Fruit fly (Drosophila melanogaster) whole organism, embryonic: Measurements from ENCODE around the gene mad2.
A peak's percentile ranks its signal among the peaks of the same experiment; 100 is the strongest.

ENCODE experiments used
- Atf-2 ChIP-seq: fragments of 200-800 bp; sonication (Bioruptor generic); optimal IDR thresholded peaks from 2 replicates; lab custom pipeline; 2016; ENCODE audit warnings: missing biosample characterization, missing genetic modification characterization
- CG10366 ChIP-seq: fragments of 200-800 bp; sonication (Bioruptor generic); IDR thresholded peaks from 2 replicates; pipeline ENCODE4 v1.3.6; 2022; ENCODE audit warnings: missing biosample characterization, missing genetic modification characterization
- CG10959 ChIP-seq: fragments of 200-800 bp; sonication (Bioruptor generic); IDR thresholded peaks from 2 replicates; pipeline ENCODE4 v1.3.6; 2022; ENCODE audit warnings: missing biosample characterization, missing genetic modification characterization
- CG11247 ChIP-seq: fragments of 200-800 bp; sonication (Bioruptor generic); IDR thresholded peaks from 2 replicates; pipeline ENCODE4 v1.3.6; 2022; ENCODE audit warnings: missing biosample characterization, missing genetic modification characterization
- CG11398 ChIP-seq: fragments of 200-800 bp; sonication (Bioruptor generic); optimal IDR thresholded peaks from 2 replicates; lab custom pipeline; 2016; ENCODE audit warnings: missing biosample characterization, missing genetic modification characterization
- CG11504 ChIP-seq: fragments of 200-800 bp; sonication (Bioruptor generic); optimal IDR thresholded peaks from 3 replicates; lab custom pipeline; 2019; ENCODE audit warnings: missing biosample characterization, mild to moderate bottlenecking, missing genetic modification characterization, moderate library complexity
- CG12071 ChIP-seq: fragments of 200-800 bp; sonication (Bioruptor generic); optimal IDR thresholded peaks from 3 replicates; lab custom pipeline; 2018; ENCODE audit warnings: missing biosample characterization, mild to moderate bottlenecking, missing genetic modification characterization
- CG12391 ChIP-seq: fragments of 200-800 bp; sonication (Bioruptor generic); optimal IDR thresholded peaks from 3 replicates; lab custom pipeline; 2018; ENCODE audit warnings: missing biosample characterization, mild to moderate bottlenecking, missing genetic modification characterization, moderate library complexity
- CG1602 ChIP-seq: fragments of 200-800 bp; sonication (Bioruptor generic); optimal IDR thresholded peaks from 3 replicates; lab custom pipeline; 2016; ENCODE audit warnings: missing biosample characterization, missing genetic modification characterization
- CG16813 ChIP-seq: fragments of 200-800 bp; sonication (Bioruptor generic); IDR thresholded peaks from 3 replicates; pipeline ENCODE4 v1.3.6; 2022; ENCODE audit warnings: missing biosample characterization, missing genetic modification characterization; ENCODE audit not compliant: partially characterized antibody
- CG16815 ChIP-seq: fragments of 200-800 bp; sonication (Bioruptor generic); optimal IDR thresholded peaks from 3 replicates; lab custom pipeline; 2017; ENCODE audit warnings: missing biosample characterization, mild to moderate bottlenecking, missing genetic modification characterization
- CG17328 ChIP-seq: fragments of 200-800 bp; sonication (Bioruptor generic); IDR thresholded peaks from 2 replicates; pipeline ENCODE4 v1.3.6; 2022; ENCODE audit warnings: missing biosample characterization, missing genetic modification characterization
- CG18262 ChIP-seq: fragments of 200-800 bp; optimal IDR thresholded peaks from 3 replicates; lab custom pipeline; 2019; ENCODE audit warnings: missing biosample characterization, mild to moderate bottlenecking, missing genetic modification characterization, moderate library complexity
- CG30431 ChIP-seq: fragments of 200-800 bp; sonication (Bioruptor generic); optimal IDR thresholded peaks from 2 replicates; lab custom pipeline; 2017; ENCODE audit warnings: missing biosample characterization, missing genetic modification characterization
- CG32532 ChIP-seq: fragments of 200-800 bp; sonication (Bioruptor generic); IDR thresholded peaks from 2 replicates; pipeline ENCODE4 v1.3.6; 2022; ENCODE audit warnings: missing biosample characterization, missing genetic modification characterization
- CG4360 ChIP-seq: fragments of 200-800 bp; sonication (Bioruptor generic); IDR thresholded peaks from 2 replicates; pipeline ENCODE4 v1.3.6; 2022; ENCODE audit warnings: missing biosample characterization, missing genetic modification characterization
- CG4404 ChIP-seq: fragments of 200-800 bp; sonication (Bioruptor generic); IDR thresholded peaks from 2 replicates; pipeline ENCODE4 v1.3.6; 2022; ENCODE audit warnings: missing biosample characterization, missing genetic modification characterization
- CG4424 ChIP-seq: fragments of 200-800 bp; sonication (Bioruptor generic); optimal IDR thresholded peaks from 3 replicates; lab custom pipeline; 2016; ENCODE audit warnings: missing biosample characterization, missing genetic modification characterization
- CG4820 ChIP-seq: fragments of 200-800 bp; sonication (Bioruptor generic); optimal IDR thresholded peaks from 3 replicates; lab custom pipeline; 2016; ENCODE audit warnings: missing biosample characterization, missing genetic modification characterization
- CG6654 ChIP-seq: fragments of 200-800 bp; sonication (Bioruptor generic); optimal IDR thresholded peaks from 2 replicates; lab custom pipeline; 2017; ENCODE audit warnings: missing biosample characterization, mild to moderate bottlenecking, missing genetic modification characterization
- CG7839 ChIP-seq: fragments of 200-800 bp; sonication (Bioruptor generic); optimal IDR thresholded peaks from 3 replicates; lab custom pipeline; 2018; ENCODE audit warnings: missing biosample characterization, mild to moderate bottlenecking, missing genetic modification characterization, moderate library complexity
- CG8359 ChIP-seq: fragments of 200-800 bp; sonication (Bioruptor generic); optimal IDR thresholded peaks from 2 replicates; lab custom pipeline; 2017; ENCODE audit warnings: missing biosample characterization, mild to moderate bottlenecking, missing genetic modification characterization, borderline replicate concordance
- CG8924 ChIP-seq: fragments of 200-800 bp; optimal IDR thresholded peaks from 3 replicates; lab custom pipeline; 2019; ENCODE audit warnings: missing biosample characterization, mild to moderate bottlenecking, missing genetic modification characterization, moderate library complexity
- CG9609 ChIP-seq: fragments of 200-800 bp; sonication (Bioruptor generic); optimal IDR thresholded peaks from 3 replicates; lab custom pipeline; 2016; ENCODE audit warnings: missing biosample characterization, missing genetic modification characterization
- CG9876 ChIP-seq: fragments of 200-800 bp; sonication (Bioruptor generic); optimal IDR thresholded peaks from 2 replicates; lab custom pipeline; 2016; ENCODE audit warnings: missing biosample characterization, missing genetic modification characterization
- CG9932 ChIP-seq: fragments of 200-800 bp; sonication (Bioruptor generic); IDR thresholded peaks from 2 replicates; pipeline ENCODE4 v1.3.6; 2022; ENCODE audit warnings: missing biosample characterization, missing genetic modification characterization
- Camta ChIP-seq: fragments of 200-800 bp; sonication (Bioruptor generic); optimal IDR thresholded peaks from 2 replicates; lab custom pipeline; 2016; ENCODE audit warnings: missing biosample characterization, missing genetic modification characterization
- Doc2 ChIP-seq: fragments of 200-800 bp; sonication (Bioruptor generic); IDR thresholded peaks from 2 replicates; pipeline ENCODE4 v1.3.6; 2022; ENCODE audit warnings: missing biosample characterization, missing genetic modification characterization
- Doc3 ChIP-seq: fragments of 200-800 bp; sonication (Bioruptor generic); IDR thresholded peaks from 3 replicates; pipeline ENCODE4 v1.3.6; 2022; ENCODE audit warnings: missing biosample characterization, missing genetic modification characterization; ENCODE audit not compliant: partially characterized antibody
- Dref ChIP-seq: fragments of 200-800 bp; sonication (Bioruptor generic); IDR thresholded peaks from 2 replicates; pipeline ENCODE4 v1.3.6; 2022; ENCODE audit warnings: missing biosample characterization, missing genetic modification characterization
- Ets65A ChIP-seq: fragments of 200-800 bp; sonication (Bioruptor generic); peaks from one replicate; lab custom pipeline; 2016; ENCODE audit warnings: missing biosample characterization, missing genetic modification characterization
- HHEX ChIP-seq: fragments of 200-800 bp; sonication (Bioruptor generic); optimal IDR thresholded peaks from 3 replicates; lab custom pipeline; 2017; ENCODE audit warnings: missing biosample characterization, mild to moderate bottlenecking, missing genetic modification characterization, missing genetic modification reagents
- Med ChIP-seq: fragments of 200-800 bp; sonication (Bioruptor generic); peaks from one replicate; lab custom pipeline; 2016; ENCODE audit warnings: missing biosample characterization, missing genetic modification characterization, mild to moderate bottlenecking, inconsistent platforms, moderate library complexity
- Side ChIP-seq: fragments of 200-800 bp; sonication (Bioruptor generic); optimal IDR thresholded peaks from 2 replicates; lab custom pipeline; 2016; ENCODE audit warnings: missing biosample characterization, missing genetic modification characterization
- Sox102F ChIP-seq: fragments of 200-800 bp; sonication (Bioruptor generic); optimal IDR thresholded peaks from 2 replicates; lab custom pipeline; 2018; ENCODE audit warnings: missing biosample characterization, mild to moderate bottlenecking, missing genetic modification characterization, moderate library complexity
- Ssrp ChIP-seq: fragments of 200-800 bp; sonication (Bioruptor generic); optimal IDR thresholded peaks from 2 replicates; lab custom pipeline; 2018; ENCODE audit warnings: missing biosample characterization, mild to moderate bottlenecking, missing genetic modification characterization, moderate library complexity
- Xbp1 ChIP-seq: fragments of 200-800 bp; sonication (Bioruptor generic); optimal IDR thresholded peaks from 3 replicates; lab custom pipeline; 2016; ENCODE audit warnings: missing biosample characterization, mild to moderate bottlenecking, missing genetic modification characterization
- al ChIP-seq: fragments of 200-800 bp; sonication (Bioruptor generic); IDR thresholded peaks from 2 replicates; pipeline ENCODE4 v1.3.6; 2022; ENCODE audit warnings: missing biosample characterization, missing genetic modification characterization
- az2 ChIP-seq: fragments of 200-800 bp; sonication (Bioruptor generic); optimal IDR thresholded peaks from 3 replicates; lab custom pipeline; 2016; ENCODE audit warnings: missing biosample characterization, missing genetic modification characterization
- cas ChIP-seq: fragments of 200-800 bp; sonication (Bioruptor generic); IDR thresholded peaks from 2 replicates; pipeline ENCODE4 v1.3.6; 2022; ENCODE audit warnings: missing biosample characterization, missing genetic modification characterization
- chn ChIP-seq: fragments of 200-800 bp; sonication (Bioruptor generic); optimal IDR thresholded peaks from 2 replicates; lab custom pipeline; 2016; ENCODE audit warnings: missing biosample characterization, missing genetic modification characterization
- eve ChIP-seq, 2 experiments: fragments of >200 bp; optimal IDR thresholded peaks; 2 replicates each; lab custom pipeline; 2017; ENCODE audit warnings: missing biosample characterization in 2 of 2, missing genetic modification characterization in 2 of 2
- eyg ChIP-seq: fragments of 200-800 bp; sonication (Bioruptor generic); optimal IDR thresholded peaks from 3 replicates; lab custom pipeline; 2016; ENCODE audit warnings: missing biosample characterization, missing genetic modification characterization
- fd64A ChIP-seq: fragments of 200-800 bp; sonication (Bioruptor generic); optimal IDR thresholded peaks from 3 replicates; lab custom pipeline; 2018; ENCODE audit warnings: missing biosample characterization, mild to moderate bottlenecking, missing genetic modification characterization
- jigr1 ChIP-seq: fragments of 200-800 bp; sonication (Bioruptor generic); IDR thresholded peaks from 3 replicates; pipeline ENCODE4 v1.3.6; 2022; ENCODE audit warnings: missing biosample characterization, missing genetic modification characterization
- nerfin-1 ChIP-seq: fragments of 200-800 bp; sonication (Bioruptor generic); optimal IDR thresholded peaks from 3 replicates; lab custom pipeline; 2019; ENCODE audit warnings: missing biosample characterization, mild to moderate bottlenecking, missing genetic modification characterization, moderate library complexity
- ro ChIP-seq: fragments of 200-800 bp; sonication (Bioruptor generic); IDR thresholded peaks from 2 replicates; pipeline ENCODE4 v1.3.6; 2022; ENCODE audit warnings: missing biosample characterization, missing genetic modification characterization
- row ChIP-seq: fragments of 200-800 bp; sonication (Bioruptor generic); IDR thresholded peaks from 3 replicates; pipeline ENCODE4 v1.3.6; 2022; ENCODE audit warnings: missing biosample characterization, missing genetic modification characterization
- sisA ChIP-seq: fragments of 200-800 bp; sonication (Bioruptor generic); IDR thresholded peaks from 2 replicates; pipeline ENCODE4 v1.3.6; 2022; ENCODE audit warnings: missing biosample characterization, missing genetic modification characterization
- slbo ChIP-seq: fragments of 200-800 bp; sonication (Bioruptor generic); IDR thresholded peaks from 2 replicates; pipeline ENCODE4 v1.3.6; 2022; ENCODE audit warnings: missing biosample characterization, missing genetic modification characterization
- sob ChIP-seq: fragments of 200-800 bp; sonication (Bioruptor generic); IDR thresholded peaks from 2 replicates; pipeline ENCODE4 v1.3.6; 2022; ENCODE audit warnings: missing biosample characterization, missing genetic modification characterization
- trem ChIP-seq: fragments of 200-800 bp; optimal IDR thresholded peaks from 3 replicates; lab custom pipeline; 2019; ENCODE audit warnings: missing biosample characterization, mild to moderate bottlenecking, missing genetic modification characterization, moderate library complexity
- ttk ChIP-seq: fragments of 200-800 bp; sonication (Bioruptor generic); IDR thresholded peaks from 2 replicates; pipeline ENCODE4 v2.1.2; 2022; ENCODE audit warnings: missing biosample characterization, missing genetic modification characterization

Gene mad2

DNA sequence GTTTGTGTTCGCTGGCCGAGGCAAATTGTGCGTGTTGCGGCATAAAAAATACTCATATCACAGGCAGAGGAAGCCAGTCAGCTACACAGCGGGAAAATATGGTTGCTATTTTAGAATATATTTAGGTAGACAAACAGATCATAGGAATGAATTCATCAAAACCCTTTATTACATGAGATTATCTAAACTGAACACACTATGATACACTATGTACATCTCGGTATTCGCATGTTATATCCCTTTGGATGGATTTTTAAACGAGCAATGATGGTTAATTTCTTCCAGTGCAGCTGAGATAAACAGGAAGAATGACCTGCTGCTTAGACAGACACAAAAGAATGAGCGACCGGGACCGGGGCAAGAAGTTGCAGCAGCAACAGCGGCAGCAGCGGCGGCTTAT is 44.0 kb upstream of the mad2 start (continued):
- TF ChIP-seq nerfin-1 (tag; lab: Kevin White, UChicago) (peak; percentile 11), CG4404 (GFP tag; lab: Robert Waterston, UW) (peak; percentile 87), CG18262 (tag; lab: Kevin White, UChicago) (peak; percentile 79), CG8359 (GFP tag; lab: Kevin White, UChicago) (peak; percentile 34), ro (GFP tag; lab: Robert Waterston, UW) (no peak), CG17328 (GFP tag; lab: Robert Waterston, UW) (peak; percentile 35; the same call in 1 of the 2 replicates), CG11504 (peak; percentile 21), Side (GFP tag; lab: Kevin White, UChicago) (peak; percentile 48), sisA (GFP tag; lab: Robert Waterston, UW) (no peak), Ssrp (tag; lab: Kevin White, UChicago) (peak; percentile 31), chn (GFP tag; lab: Kevin White, UChicago) (peak; percentile 35), CG11398 (GFP tag; lab: Kevin White, UChicago) (peak; percentile 14), sob (GFP tag; lab: Robert Waterston, UW) (no peak), Xbp1 (no peak), eve (GFP tag; optimal IDR thresholded peaks at IDR 0.05; lab: Kevin White, UChicago) (peak in 1 of 2 experiments; percentile 88), Dref (GFP tag; lab: Robert Waterston, UW) (no peak), Doc3 (GFP tag; lab: Robert Waterston, UW) (no peak), CG16813 (GFP tag; lab: Robert Waterston, UW) (no peak), CG10959 (GFP tag; lab: Robert Waterston, UW) (peak; percentile 50), fd64A (GFP tag; lab: Kevin White, UChicago) (no peak), CG12391 (peak; percentile 59), Ets65A (peak; percentile 4), az2 (peak; percentile 35), jigr1 (GFP tag; lab: Robert Waterston, UW) (no peak), cas (GFP tag; lab: Robert Waterston, UW) (no peak), al (GFP tag; lab: Robert Waterston, UW) (no peak), eyg (GFP tag; lab: Kevin White, UChicago) (no peak), CG4424 (GFP tag; lab: Kevin White, UChicago) (peak; percentile 49), CG6654 (GFP tag; lab: Kevin White, UChicago) (no peak), CG9932 (no peak), CG7839 (peak; percentile 45), CG8924 (tag; lab: Kevin White, UChicago) (peak; percentile 68), CG32532 (no peak), Atf-2 (GFP tag; lab: Kevin White, UChicago) (peak; percentile 32), CG9876 (GFP tag; lab: Kevin White, UChicago) (no peak), CG4820 (peak; percentile 58), slbo (GFP tag; lab: Robert Waterston, UW) (no peak), Camta (GFP tag; lab: Kevin White, UChicago) (peak; percentile 19), CG9609 (GFP tag; lab: Kevin White, UChicago) (peak; percentile 10), trem (peak; percentile 62), CG1602 (GFP tag; lab: Kevin White, UChicago) (peak; percentile 43), Sox102F (GFP tag; lab: Kevin White, UChicago) (no peak), Med (GFP tag; lab: Kevin White, UChicago) (peak; percentile 55), row (peak; percentile 58; the same call in 2 of the 3 replicates), HHEX (no peak), CG4360 (no peak), CG16815 (GFP tag; lab: Kevin White, UChicago) (peak; percentile 66), CG10366 (GFP tag; lab: Robert Waterston, UW) (no peak), CG12071 (GFP tag; lab: Kevin White, UChicago) (no peak), CG11247 (GFP tag; lab: Robert Waterston, UW) (no peak), Doc2 (no peak), ttk (GFP tag; lab: Robert Waterston, UW) (no peak), CG30431 (peak; percentile 63)
